Worm (Caenorhabditis elegans) whole organism, early embryonic: ENCODE results near the gene F59E12.8.

Source experiments
- F13C5.2 ChIP-seq: sonication (generic microtip); optimal IDR thresholded peaks from 2 replicates; lab custom pipeline; 2017; ENCODE audit warnings: mild to moderate bottlenecking, missing genetic modification characterization, inconsistent platforms, missing compliant biosample characterization
- aly-1 ChIP-seq: sonication (generic microtip); optimal IDR thresholded peaks from 2 replicates; lab custom pipeline; 2016; ENCODE audit warnings: missing genetic modification characterization, missing compliant biosample characterization
- ama-1 ChIP-seq: fragments of 150-350 bp; optimal IDR thresholded peaks from 2 replicates; lab custom pipeline; 2014
- ceh-13 ChIP-seq: fragments of 200-800 bp; sonication (Bioruptor generic); optimal IDR thresholded peaks from 2 replicates; lab custom pipeline; 2018; ENCODE audit warnings: mild to moderate bottlenecking, missing genetic modification characterization, missing compliant biosample characterization
- ets-7 ChIP-seq: sonication (generic microtip); optimal IDR thresholded peaks from 2 replicates; lab custom pipeline; 2016; ENCODE audit warnings: missing genotype, missing genetic modification characterization, missing compliant biosample characterization
- flt-1 ChIP-seq: fragments of 200-800 bp; sonication (Bioruptor generic); IDR thresholded peaks from 2 replicates; pipeline ENCODE4 v1.3.6; 2022; ENCODE audit warnings: missing genetic modification characterization, missing compliant biosample characterization
- hmbx-1 ChIP-seq: sonication (generic microtip); optimal IDR thresholded peaks from 2 replicates; lab custom pipeline; 2016; ENCODE audit warnings: mild to moderate bottlenecking, missing genetic modification characterization, missing compliant biosample characterization
- hmg-4 ChIP-seq: fragments of 200-800 bp; sonication (Bioruptor generic); optimal IDR thresholded peaks from 2 replicates; lab custom pipeline; 2018; ENCODE audit warnings: mild to moderate bottlenecking, missing genetic modification characterization, missing compliant biosample characterization
- scrt-1 ChIP-seq: fragments of 200-800 bp; sonication (Bioruptor generic); IDR thresholded peaks from 2 replicates; pipeline ENCODE4 v1.3.6; 2022; ENCODE audit warnings: missing genetic modification characterization, missing compliant biosample characterization
- tbx-37 ChIP-seq: fragments of 200-800 bp; sonication (Bioruptor generic); conservative IDR thresholded peaks from 2 replicates; pipeline ENCODE4 v1.3.6; 2022; ENCODE audit warnings: missing genetic modification reagents, missing genetic modification characterization, missing compliant biosample characterization

DNA sequence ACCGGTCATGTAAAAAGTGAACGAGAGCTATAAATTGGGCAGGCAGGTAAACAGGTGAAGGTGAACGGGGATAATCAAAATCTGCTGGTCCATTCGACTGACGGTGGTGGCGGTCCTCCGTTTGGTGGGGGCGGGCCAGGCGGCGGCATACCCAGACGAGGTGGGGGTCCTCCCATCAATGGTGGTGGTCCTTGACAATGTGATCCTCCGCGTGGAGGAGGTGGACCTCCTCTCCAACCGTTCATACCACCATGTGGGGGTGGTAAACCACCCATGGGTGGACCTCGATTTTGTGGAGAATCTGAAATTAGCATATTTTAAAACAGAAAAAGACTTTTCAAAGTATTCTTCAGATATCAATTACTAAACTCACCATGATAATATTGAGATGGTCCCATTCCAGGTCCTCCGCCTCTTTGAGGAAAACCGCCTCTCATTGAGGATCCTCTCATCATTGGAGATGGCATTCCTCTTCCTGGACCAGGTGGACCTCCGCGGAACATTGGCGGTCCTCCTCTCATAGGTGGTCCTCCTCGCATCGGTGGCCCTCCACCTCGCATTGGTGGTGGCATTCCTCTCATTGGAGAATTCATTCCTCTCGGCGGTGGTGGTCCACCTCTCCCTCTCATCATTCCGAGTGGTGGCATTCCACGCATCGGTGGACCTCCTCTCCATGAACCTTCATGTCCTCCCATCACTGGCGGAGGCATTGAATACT lies 3.8 kb upstream of the F59E12.8 start:
- no peak for TF ChIP-seq tbx-37 (GFP tag; lab: Robert Waterston, UW)
- TF ChIP-seq hmbx-1 (tag; lab: Kevin White, UChicago): no peak
- TF ChIP-seq ama-1 (lab: Kevin White, UChicago): no peak
- TF ChIP-seq hmg-4 (GFP tag; lab: Kevin White, UChicago): no peak
- no peak for TF ChIP-seq aly-1 (tag; lab: Kevin White, UChicago)
- TF ChIP-seq scrt-1 (GFP tag; lab: Robert Waterston, UW): no peak
- no peak for TF ChIP-seq F13C5.2
- no peak for TF ChIP-seq ceh-13 (GFP tag; lab: Kevin White, UChicago)
- TF ChIP-seq ets-7 (tag; lab: Kevin White, UChicago): no peak
- TF ChIP-seq flt-1 (GFP tag; lab: Robert Waterston, UW): no peak
